Worm (Caenorhabditis elegans) whole organism, midembryonic: Measurements from ENCODE around the gene srh-88.
"Not testable (repeated sequence)": the region's sequence is repeated elsewhere in the genome, so short reads cannot be mapped to it uniquely, and the experiment has no call there.

Source experiments
- T22C8.4 ChIP-seq: fragments of 200-800 bp; sonication (Bioruptor generic); IDR thresholded peaks from 2 replicates; pipeline ENCODE4 v1.3.6; 2022; ENCODE audit warnings: missing genetic modification characterization, missing compliant biosample characterization
- cog-1 ChIP-seq: sonication (generic microtip); optimal IDR thresholded peaks from 2 replicates; lab custom pipeline; 2016; ENCODE audit warnings: missing genetic modification characterization, missing compliant biosample characterization
- flt-1 ChIP-seq: fragments of 200-800 bp; sonication (Bioruptor generic); IDR thresholded peaks from 2 replicates; pipeline ENCODE4 v1.3.6; 2022; ENCODE audit warnings: missing genetic modification characterization, missing compliant biosample characterization
- klf-2 ChIP-seq: fragments of 200-800 bp; sonication (Bioruptor generic); conservative IDR thresholded peaks from 2 replicates; pipeline ENCODE4 v1.3.6; 2022; ENCODE audit warnings: missing genetic modification reagents, missing genetic modification characterization, missing compliant biosample characterization
- med-1 ChIP-seq: sonication (generic microtip); optimal IDR thresholded peaks from 2 replicates; lab custom pipeline; 2017; ENCODE audit warnings: missing genetic modification characterization, mild to moderate bottlenecking, missing compliant biosample characterization, antibody characterized with exemption, missing genetic modification reagents; ENCODE audit not compliant: insufficient read depth
- ref-1 ChIP-seq: fragments of 200-800 bp; sonication (Bioruptor generic); conservative IDR thresholded peaks from 2 replicates; pipeline ENCODE4 v1.3.6; 2022; ENCODE audit warnings: missing genetic modification reagents, missing genetic modification characterization, missing compliant biosample characterization
- tab-1 ChIP-seq: fragments of 200-800 bp; sonication (Bioruptor generic); IDR thresholded peaks from 2 replicates; pipeline ENCODE4 v1.3.6; 2022; ENCODE audit warnings: missing genetic modification characterization, missing compliant biosample characterization
- ztf-23 ChIP-seq: fragments of 200-800 bp; sonication (Bioruptor generic); IDR thresholded peaks from 2 replicates; pipeline ENCODE4 v1.3.6; 2022; ENCODE audit warnings: missing genetic modification reagents, missing genetic modification characterization, missing compliant biosample characterization
- ztf-29 ChIP-seq: fragments of 200-800 bp; sonication (Bioruptor generic); IDR thresholded peaks from 2 replicates; pipeline ENCODE4 v1.3.6; 2022; ENCODE audit warnings: missing genetic modification reagents, missing genetic modification characterization, missing compliant biosample characterization

ce11 chrV:2975285-2975684 is 10.6 kb upstream of the srh-88 start, which contains the start of gene srw-123:
- TF ChIP-seq flt-1 (GFP tag; lab: Robert Waterston, UW); klf-2; med-1 (GFP tag; lab: Kevin White, UChicago); ztf-23 (GFP tag; lab: Robert Waterston, UW); cog-1 (tag; lab: Kevin White, UChicago); T22C8.4 (GFP tag; lab: Robert Waterston, UW); ref-1 (GFP tag; lab: Robert Waterston, UW); tab-1 (GFP tag; lab: Robert Waterston, UW); ztf-29 (GFP tag; lab: Robert Waterston, UW): not testable (repeated sequence)
